Fruit fly (Drosophila melanogaster) S2 (cell line): Measurements from ENCODE around the gene CG6067.

Experiments
- CG8478 ChIP-seq: fragments of >200 bp; optimal IDR thresholded peaks from 2 replicates; lab custom pipeline; 2018
- CTCF ChIP-seq, 2 experiments: fragments of >200 bp; optimal IDR thresholded peaks; 2 replicates each; lab custom pipeline; 2018

DNA sequence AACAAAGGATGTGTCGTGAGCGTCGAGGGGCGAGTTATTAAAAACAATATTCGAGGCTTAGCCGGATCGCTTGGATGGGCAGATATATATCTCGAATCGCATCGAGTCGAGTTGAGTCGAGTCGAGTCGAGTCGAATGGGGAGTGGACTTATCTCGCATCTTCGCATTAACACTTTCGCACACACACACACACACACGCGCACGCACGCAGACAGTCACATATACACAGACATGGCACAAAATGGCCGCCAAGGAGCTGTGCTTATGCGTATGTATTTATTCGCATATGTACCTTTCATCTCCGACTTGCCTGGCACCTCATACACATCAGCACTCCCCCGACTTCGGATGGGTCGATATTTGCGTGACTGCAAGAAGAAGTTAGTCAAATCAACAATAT is 42.5 kb downstream of the CG6067 start:
- TF ChIP-seq CTCF (optimal IDR thresholded peaks at IDR 0.05; lab: Kevin White, UChicago): no peak
- TF ChIP-seq CG8478 (lab: Kevin White, UChicago): no peak
